Worm (Caenorhabditis elegans) whole organism, L3 larva: ENCODE data around the gene hda-2.

Experiments used
- aly-2 ChIP-seq: fragments of 150-350 bp; optimal IDR thresholded peaks from 2 replicates; lab custom pipeline; 2014; ENCODE audit warnings: missing biosample characterization, missing genetic modification characterization
- ceh-28 ChIP-seq: fragments of 150-350 bp; optimal IDR thresholded peaks from 2 replicates; lab custom pipeline; 2014; ENCODE audit warnings: missing biosample characterization, missing genetic modification reagents, missing genetic modification characterization
- egl-27 ChIP-seq: sonication (generic microtip); optimal IDR thresholded peaks from 4 replicates; lab custom pipeline; 2017; ENCODE audit warnings: missing biosample characterization, missing genetic modification reagents, missing genetic modification characterization
- lin-15B ChIP-seq: fragments of 150-350 bp; optimal IDR thresholded peaks from 2 replicates; lab custom pipeline; 2014; ENCODE audit warnings: missing biosample characterization, missing genetic modification characterization
- nhr-76 ChIP-seq: fragments of 150-350 bp; sonication (generic microtip); optimal IDR thresholded peaks from 5 replicates; lab custom pipeline; 2014; ENCODE audit warnings: missing biosample characterization, missing genetic modification characterization
- unc-62 ChIP-seq: fragments of 150-350 bp; sonication (generic microtip); optimal IDR thresholded peaks from 4 replicates; lab custom pipeline; 2014; ENCODE audit warnings: missing biosample characterization, missing genetic modification reagents, missing genetic modification characterization
- ztf-11 ChIP-seq: fragments of 150-350 bp; optimal IDR thresholded peaks from 2 replicates; lab custom pipeline; 2014; ENCODE audit warnings: missing biosample characterization, missing genetic modification characterization
- ztf-4 ChIP-seq: fragments of 150-350 bp; optimal IDR thresholded peaks from 2 replicates; lab custom pipeline; 2014; ENCODE audit warnings: missing biosample characterization, missing genetic modification characterization

- TF ChIP-seq unc-62 (GFP tag; lab: Kevin White, UChicago) (no peak), nhr-76 (tag; lab: Kevin White, UChicago) (no peak), egl-27 (tag; lab: Kevin White, UChicago) (no peak), lin-15B (tag; lab: Kevin White, UChicago) (no peak), aly-2 (tag; lab: Kevin White, UChicago) (no peak), ztf-11 (tag; lab: Kevin White, UChicago) (no peak), ztf-4 (tag; lab: Kevin White, UChicago) (no peak), ceh-28 (no peak)
These were observed 6.4 kb upstream of the hda-2 start for ce11 chrII:8028730-8029129.
